Worm (Caenorhabditis elegans) whole organism, L1 larva: ENCODE data around the gene F54D12.10.

ENCODE experiments used
- ama-1 ChIP-seq: fragments of 150-350 bp; optimal IDR thresholded peaks from 2 replicates; lab custom pipeline; 2014
- ceh-82 ChIP-seq, 3 experiments: fragments of 150-350 bp in 1 of 3; sonication (generic microtip) in 2 of 3; optimal IDR thresholded peaks; 2 replicates each; lab custom pipeline; 2014 to 2017; ENCODE audit warnings: missing biosample characterization in 3 of 3, missing genetic modification characterization in 3 of 3
- egl-27 ChIP-seq, 2 experiments: fragments of 150-350 bp in 1 of 2; sonication (generic microtip); optimal IDR thresholded peaks; 3 replicates each; lab custom pipeline; 2017 to 2018; ENCODE audit warnings: missing biosample characterization in 2 of 2, missing genetic modification characterization in 2 of 2, missing genetic modification reagents in 2 of 2
- ets-5 ChIP-seq: fragments of 200-800 bp; sonication (Bioruptor generic); IDR thresholded peaks from 2 replicates; pipeline ENCODE4 v1.3.6; 2022; ENCODE audit warnings: missing genetic modification characterization, missing compliant biosample characterization
- nhr-28 ChIP-seq: fragments of 150-350 bp; optimal IDR thresholded peaks from 2 replicates; lab custom pipeline; 2014; ENCODE audit warnings: missing biosample characterization, missing genetic modification characterization
- unc-62 ChIP-seq: fragments of 150-350 bp; optimal IDR thresholded peaks from 2 replicates; lab custom pipeline; 2014; ENCODE audit warnings: missing biosample characterization, missing genetic modification reagents, missing genetic modification characterization
- ztf-11 ChIP-seq, 2 experiments: sonication (generic microtip); optimal IDR thresholded peaks; 2 replicates each; lab custom pipeline; 2016 to 2017; ENCODE audit warnings: missing genetic modification characterization in 2 of 2, missing biosample characterization in 1 of 2, missing compliant biosample characterization in 1 of 2

DNA sequence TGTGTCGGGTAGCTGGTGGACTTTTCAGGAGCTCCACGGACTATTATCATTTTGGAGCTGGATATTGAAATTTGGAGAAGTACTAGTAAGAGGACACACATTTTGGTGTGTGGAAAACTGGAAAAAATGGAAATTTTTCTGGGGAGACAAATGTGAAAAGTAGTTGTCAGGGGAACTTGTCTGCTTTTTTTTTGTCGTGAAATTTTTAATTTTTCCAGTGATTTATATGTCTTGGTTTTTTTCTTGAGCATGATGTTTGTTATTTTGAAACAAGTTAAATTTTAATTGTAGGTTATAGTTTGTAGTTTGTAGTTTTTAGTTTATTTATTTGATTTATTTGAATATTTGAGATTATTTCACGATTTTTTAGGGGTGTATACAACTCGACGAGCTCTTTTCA is 7.1 kb upstream of the F54D12.10 start, which contains the start of gene F54D12.7:
- TF ChIP-seq egl-27 (tag; optimal IDR thresholded peaks at IDR 0.05; lab: Kevin White, UChicago): no peak
- no peak for TF ChIP-seq nhr-28 (tag; lab: Kevin White, UChicago)
- no peak for TF ChIP-seq ceh-82 (tag; optimal IDR thresholded peaks at IDR 0.05; lab: Kevin White, UChicago)
- no peak for TF ChIP-seq unc-62 (GFP tag; lab: Kevin White, UChicago)
- no peak for TF ChIP-seq ama-1 (lab: Kevin White, UChicago)
- no peak for TF ChIP-seq ets-5 (GFP tag; lab: Robert Waterston, UW)
- no peak for TF ChIP-seq ztf-11 (tag; optimal IDR thresholded peaks at IDR 0.05; lab: Kevin White, UChicago)
